Worm (Caenorhabditis elegans) whole organism, L4 larva: ENCODE measurements around the gene taf-11.1.

ENCODE experiments used
- ceh-62 ChIP-seq: sonication (generic microtip); optimal IDR thresholded peaks from 2 replicates; lab custom pipeline; 2017; ENCODE audit warnings: missing biosample characterization, missing genetic modification characterization
- daf-16 ChIP-seq, 3 experiments: sonication (generic microtip); optimal IDR thresholded peaks; 2 replicates each; lab custom pipeline; 2016 to 2017; ENCODE audit warnings: missing genetic modification characterization in 3 of 3, missing genetic modification reagents in 3 of 3, mild to moderate bottlenecking in 2 of 3, missing compliant biosample characterization in 2 of 3, missing biosample characterization in 1 of 3, moderate library complexity in 1 of 3
- dve-1 ChIP-seq: sonication (generic microtip); optimal IDR thresholded peaks from 2 replicates; lab custom pipeline; 2017; ENCODE audit warnings: antibody characterized with exemption, mild to moderate bottlenecking, missing genetic modification characterization, missing compliant biosample characterization; ENCODE audit not compliant: insufficient read depth
- lin-38 ChIP-seq: fragments of 200-800 bp; sonication (Bioruptor generic); IDR thresholded peaks from 2 replicates; pipeline ENCODE4 v1.3.6; 2022; ENCODE audit warnings: missing genetic modification reagents, missing genetic modification characterization, missing compliant biosample characterization
- lin-39 ChIP-seq: fragments of 150-350 bp; optimal IDR thresholded peaks from 2 replicates; lab custom pipeline; 2014; ENCODE audit warnings: missing biosample characterization, missing genetic modification reagents, missing genetic modification characterization
- nhr-11 ChIP-seq: fragments of 150-350 bp; optimal IDR thresholded peaks from 2 replicates; lab custom pipeline; 2014; ENCODE audit warnings: missing biosample characterization, missing genetic modification characterization
- nhr-237 ChIP-seq: sonication (generic microtip); optimal IDR thresholded peaks from 2 replicates; lab custom pipeline; 2017; ENCODE audit warnings: missing biosample characterization, missing genetic modification characterization
- nhr-28 ChIP-seq: fragments of 150-350 bp; optimal IDR thresholded peaks from 2 replicates; lab custom pipeline; 2014; ENCODE audit warnings: missing biosample characterization, missing genetic modification characterization
- nhr-76 ChIP-seq: fragments of 150-350 bp; optimal IDR thresholded peaks from 2 replicates; lab custom pipeline; 2014; ENCODE audit warnings: missing biosample characterization, missing genetic modification characterization
- pha-4 ChIP-seq, 2 experiments: fragments of 150-350 bp in 1 of 2; fragments of 200-800 bp in 1 of 2; sonication (Bioruptor generic) in 1 of 2; IDR thresholded peaks in 1 of 2; optimal IDR thresholded peaks in 1 of 2; 2 replicates each; pipeline versions ENCODE4 v1.3.6 to Lab custom; 2014 to 2022; ENCODE audit warnings: missing genetic modification characterization in 2 of 2, missing genetic modification reagents in 2 of 2, missing biosample characterization in 1 of 2, missing compliant biosample characterization in 1 of 2
- unc-62 ChIP-seq, 3 experiments: fragments of 150-350 bp in 1 of 3; sonication (generic microtip); optimal IDR thresholded peaks in 2 of 3; peaks in 1 of 3; 1 replicate in 1 of 3; 2 replicates in 2 of 3; lab custom pipeline; 2014 to 2017; ENCODE audit warnings: missing biosample characterization in 3 of 3, missing genetic modification characterization in 3 of 3, missing genetic modification reagents in 3 of 3, missing genotype in 1 of 3
- zag-1 ChIP-seq: fragments of 150-350 bp; optimal IDR thresholded peaks from 2 replicates; lab custom pipeline; 2014; ENCODE audit warnings: missing biosample characterization, missing genetic modification characterization

DNA sequence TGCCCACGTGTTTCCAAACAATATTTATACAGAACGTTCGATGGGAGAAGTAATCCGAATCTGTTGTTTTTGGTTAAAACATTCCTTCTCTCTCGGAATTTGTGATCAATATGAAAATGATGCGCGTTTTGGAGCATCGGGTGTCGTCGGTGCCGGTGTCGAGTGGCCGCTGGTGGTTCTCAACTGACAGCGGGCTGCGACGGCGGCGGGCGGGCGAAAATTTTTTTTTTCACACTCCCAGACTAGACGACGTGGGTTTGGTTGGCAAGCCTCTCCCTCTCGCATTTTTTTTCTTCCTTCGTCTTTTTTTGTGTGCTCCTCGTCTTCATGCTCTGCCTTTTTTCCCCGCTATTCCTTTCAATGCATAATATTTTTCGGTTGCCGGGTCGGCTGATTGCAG is 36.8 kb upstream of the taf-11.1 start, which contains the start of gene W01H2.2:
- no peak for TF ChIP-seq lin-38
- no peak for TF ChIP-seq daf-16 (GFP tag; optimal IDR thresholded peaks at IDR 0.05; lab: Kevin White, UChicago)
- no peak for TF ChIP-seq daf-16 (tag; optimal IDR thresholded peaks at IDR 0.05; lab: Kevin White, UChicago)
- TF ChIP-seq nhr-76 (tag; lab: Kevin White, UChicago) = no peak
- TF ChIP-seq dve-1 (tag; lab: Kevin White, UChicago) = no peak
- TF ChIP-seq pha-4 (GFP tag; IDR thresholded peaks at IDR 0.05; lab: Robert Waterston, UW) = no peak
- TF ChIP-seq pha-4 (tag; optimal IDR thresholded peaks at IDR 0.05; lab: Kevin White, UChicago) = no peak
- no peak for TF ChIP-seq nhr-237 (tag; lab: Kevin White, UChicago)
- no peak for TF ChIP-seq zag-1
- TF ChIP-seq unc-62 (GFP tag; optimal IDR thresholded peaks at IDR 0.05 in 1 of 2; lab: Kevin White, UChicago) = no peak
- TF ChIP-seq unc-62 (tag; optimal IDR thresholded peaks at IDR 0.05; lab: Kevin White, UChicago) = no peak
- no peak for TF ChIP-seq nhr-28 (tag; lab: Kevin White, UChicago)
- no peak for TF ChIP-seq nhr-11 (tag; lab: Kevin White, UChicago)
- TF ChIP-seq lin-39 = no peak
- no peak for TF ChIP-seq ceh-62 (tag; lab: Kevin White, UChicago)
